Worm (Caenorhabditis elegans) whole organism, L1 larva: ENCODE data around the gene cyp-33E1.

Experiments used
- C16A3.4 ChIP-seq: fragments of 150-350 bp; optimal IDR thresholded peaks from 2 replicates; lab custom pipeline; 2014; ENCODE audit warnings: missing biosample characterization, missing genetic modification characterization
- C34B4.2 ChIP-seq: sonication (generic microtip); optimal IDR thresholded peaks from 2 replicates; lab custom pipeline; 2017; ENCODE audit warnings: mild to moderate bottlenecking, missing genetic modification characterization, missing compliant biosample characterization
- F16B12.6 ChIP-seq: fragments of 150-350 bp; optimal IDR thresholded peaks from 2 replicates; lab custom pipeline; 2014; ENCODE audit warnings: missing biosample characterization, missing genetic modification characterization
- aha-1 ChIP-seq: fragments of 150-350 bp; optimal IDR thresholded peaks from 2 replicates; lab custom pipeline; 2014; ENCODE audit warnings: missing biosample characterization, missing genetic modification characterization
- alr-1 ChIP-seq: fragments of 200-800 bp; sonication (Bioruptor generic); optimal IDR thresholded peaks from 2 replicates; lab custom pipeline; 2018; ENCODE audit warnings: borderline replicate concordance, mild to moderate bottlenecking, missing genetic modification characterization, missing compliant biosample characterization
- ama-1 ChIP-seq: fragments of 150-350 bp; optimal IDR thresholded peaks from 2 replicates; lab custom pipeline; 2014
- blmp-1 ChIP-seq: fragments of 150-350 bp; optimal IDR thresholded peaks from 2 replicates; lab custom pipeline; 2014; ENCODE audit warnings: missing biosample characterization, missing genetic modification characterization
- ceh-82 ChIP-seq, 3 experiments: fragments of 150-350 bp in 1 of 3; sonication (generic microtip) in 2 of 3; optimal IDR thresholded peaks; 2 replicates each; lab custom pipeline; 2014 to 2017; ENCODE audit warnings: missing biosample characterization in 3 of 3, missing genetic modification characterization in 3 of 3
- ceh-88 ChIP-seq: fragments of 200-800 bp; sonication (Bioruptor generic); IDR thresholded peaks from 2 replicates; pipeline ENCODE4 v1.3.6; 2022; ENCODE audit warnings: missing genetic modification characterization, missing compliant biosample characterization
- ces-1 ChIP-seq: fragments of 150-350 bp; optimal IDR thresholded peaks from 2 replicates; lab custom pipeline; 2014; ENCODE audit warnings: missing biosample characterization, missing genetic modification reagents, missing genetic modification characterization
- dpl-1 ChIP-seq, 3 experiments: fragments of 150-350 bp in 2 of 3; sonication (generic microtip) in 1 of 3; optimal IDR thresholded peaks; 2 replicates each; lab custom pipeline; 2014 to 2017; ENCODE audit warnings: missing biosample characterization in 3 of 3, missing genetic modification characterization in 3 of 3, missing genetic modification reagents in 3 of 3
- efl-1 ChIP-seq, 4 experiments: fragments of 150-350 bp; optimal IDR thresholded peaks in 3 of 4; peaks in 1 of 4; 1 replicate in 1 of 4; 2 replicates in 3 of 4; lab custom pipeline; 2014; ENCODE audit warnings: missing biosample characterization in 2 of 4, missing genetic modification characterization in 2 of 4, missing genetic modification reagents in 2 of 4
- efl-3 ChIP-seq: fragments of 200-800 bp; sonication (Bioruptor generic); optimal IDR thresholded peaks from 2 replicates; lab custom pipeline; 2018; ENCODE audit warnings: mild to moderate bottlenecking, missing genetic modification characterization, missing compliant biosample characterization
- egl-13 ChIP-seq: sonication (generic microtip); optimal IDR thresholded peaks from 2 replicates; lab custom pipeline; 2016; ENCODE audit warnings: missing genotype, missing genetic modification reagents, missing genetic modification characterization, missing compliant biosample characterization
- egl-27 ChIP-seq, 2 experiments: fragments of 150-350 bp in 1 of 2; sonication (generic microtip); optimal IDR thresholded peaks; 3 replicates each; lab custom pipeline; 2017 to 2018; ENCODE audit warnings: missing biosample characterization in 2 of 2, missing genetic modification characterization in 2 of 2, missing genetic modification reagents in 2 of 2
- elt-2 ChIP-seq: sonication (generic microtip); optimal IDR thresholded peaks from 2 replicates; lab custom pipeline; 2016; ENCODE audit warnings: missing genetic modification characterization, mild to moderate bottlenecking, inconsistent platforms, missing compliant biosample characterization, missing genetic modification reagents
- elt-3 ChIP-seq, 6 experiments: fragments of 150-350 bp in 1 of 6; sonication (generic microtip); optimal IDR thresholded peaks; 2 replicates each; lab custom pipeline; 2017 to 2018; ENCODE audit warnings: missing biosample characterization in 6 of 6, missing genetic modification characterization in 6 of 6, inconsistent platforms in 1 of 6
- fkh-10 ChIP-seq: sonication (generic microtip); optimal IDR thresholded peaks from 2 replicates; lab custom pipeline; 2017; ENCODE audit warnings: missing biosample characterization, missing genetic modification reagents, missing genetic modification characterization
- grh-1 ChIP-seq: fragments of 200-800 bp; sonication (Bioruptor generic); IDR thresholded peaks from 2 replicates; pipeline ENCODE4 v1.3.6; 2022; ENCODE audit warnings: missing genetic modification reagents, missing genetic modification characterization, missing compliant biosample characterization
- hlh-17 ChIP-seq: fragments of 200-800 bp; sonication (Bioruptor generic); optimal IDR thresholded peaks from 2 replicates; lab custom pipeline; 2018; ENCODE audit warnings: missing genetic modification characterization, mild to moderate bottlenecking, missing compliant biosample characterization, moderate library complexity, borderline replicate concordance
- hpl-2 ChIP-seq: fragments of 150-350 bp; optimal IDR thresholded peaks from 2 replicates; lab custom pipeline; 2014; ENCODE audit warnings: missing biosample characterization, missing genetic modification reagents, missing genetic modification characterization
- irx-1 ChIP-seq: sonication (generic microtip); optimal IDR thresholded peaks from 2 replicates; lab custom pipeline; 2016; ENCODE audit warnings: missing genetic modification characterization, missing compliant biosample characterization
- lin-14 ChIP-seq: fragments of 200-800 bp; sonication (Bioruptor generic); optimal IDR thresholded peaks from 2 replicates; lab custom pipeline; 2018; ENCODE audit warnings: mild to moderate bottlenecking, missing genetic modification characterization, moderate library complexity, missing compliant biosample characterization
- lin-15B ChIP-seq: fragments of 150-350 bp; sonication (generic microtip); optimal IDR thresholded peaks from 3 replicates; lab custom pipeline; 2014; ENCODE audit warnings: missing biosample characterization, missing genetic modification characterization
- lin-35 ChIP-seq, 2 experiments: fragments of 150-350 bp; optimal IDR thresholded peaks; 2 replicates each; lab custom pipeline; 2014; ENCODE audit warnings: missing biosample characterization in 2 of 2, missing genetic modification characterization in 2 of 2, missing genetic modification reagents in 2 of 2
- lin-39 ChIP-seq: fragments of 150-350 bp; optimal IDR thresholded peaks from 2 replicates; lab custom pipeline; 2014; ENCODE audit warnings: missing biosample characterization, missing genetic modification reagents, missing genetic modification characterization
- lir-3 ChIP-seq: sonication (generic microtip); optimal IDR thresholded peaks from 2 replicates; lab custom pipeline; 2016; ENCODE audit warnings: mild to moderate bottlenecking, missing genetic modification characterization, moderate library complexity, missing compliant biosample characterization; ENCODE audit not compliant: poor library complexity
- lsy-2 ChIP-seq, 2 experiments: fragments of 150-350 bp; optimal IDR thresholded peaks; 2 replicates each; lab custom pipeline; 2014; ENCODE audit warnings: missing biosample characterization in 2 of 2, missing genetic modification characterization in 2 of 2
- mdl-1 ChIP-seq, 2 experiments: fragments of 150-350 bp; optimal IDR thresholded peaks; 2 replicates each; lab custom pipeline; 2014 to 2017; ENCODE audit warnings: missing biosample characterization in 2 of 2, missing genetic modification characterization in 2 of 2, inconsistent platforms in 1 of 2
- mef-2 ChIP-seq: fragments of 150-350 bp; optimal IDR thresholded peaks from 2 replicates; lab custom pipeline; 2014; ENCODE audit warnings: missing biosample characterization, missing genetic modification characterization
- mep-1 ChIP-seq: fragments of 150-350 bp; optimal IDR thresholded peaks from 2 replicates; lab custom pipeline; 2014; ENCODE audit warnings: missing biosample characterization, missing genetic modification characterization
- nhr-11 ChIP-seq: fragments of 150-350 bp; optimal IDR thresholded peaks from 2 replicates; lab custom pipeline; 2014; ENCODE audit warnings: missing biosample characterization, missing genetic modification characterization
- nhr-12 ChIP-seq: sonication (generic microtip); optimal IDR thresholded peaks from 2 replicates; lab custom pipeline; 2017; ENCODE audit warnings: missing biosample characterization, missing genetic modification characterization
- nhr-19 ChIP-seq: fragments of 200-800 bp; sonication (Bioruptor generic); conservative IDR thresholded peaks from 2 replicates; pipeline ENCODE4 v1.3.6; 2022; ENCODE audit warnings: missing genetic modification characterization, missing compliant biosample characterization
- nhr-20 ChIP-seq: sonication (generic microtip); optimal IDR thresholded peaks from 2 replicates; lab custom pipeline; 2016; ENCODE audit warnings: mild to moderate bottlenecking, missing genetic modification characterization, missing compliant biosample characterization
- nhr-47 ChIP-seq: sonication (generic microtip); optimal IDR thresholded peaks from 2 replicates; lab custom pipeline; 2016; ENCODE audit warnings: mild to moderate bottlenecking, missing genetic modification characterization, moderate library complexity, missing compliant biosample characterization
- nhr-71 ChIP-seq: sonication (generic microtip); optimal IDR thresholded peaks from 2 replicates; lab custom pipeline; 2016; ENCODE audit warnings: mild to moderate bottlenecking, missing genetic modification characterization, moderate library complexity, missing compliant biosample characterization
- nhr-76 ChIP-seq: sonication (generic microtip); optimal IDR thresholded peaks from 2 replicates; lab custom pipeline; 2017; ENCODE audit warnings: missing biosample characterization, missing genetic modification characterization
- nhr-77 ChIP-seq: fragments of 150-350 bp; optimal IDR thresholded peaks from 2 replicates; lab custom pipeline; 2014; ENCODE audit warnings: missing biosample characterization, missing genetic modification characterization
- nhr-85 ChIP-seq: sonication (generic microtip); peaks from one replicate; lab custom pipeline; 2016; ENCODE audit warnings: missing genetic modification characterization, inconsistent platforms, missing compliant biosample characterization
- nhr-90 ChIP-seq: sonication (generic microtip); optimal IDR thresholded peaks from 2 replicates; lab custom pipeline; 2016; ENCODE audit warnings: mild to moderate bottlenecking, missing genetic modification characterization, missing compliant biosample characterization; ENCODE audit not compliant: poor library complexity
- pqm-1 ChIP-seq: sonication (generic microtip); optimal IDR thresholded peaks from 3 replicates; lab custom pipeline; 2017; ENCODE audit warnings: missing biosample characterization, missing genetic modification characterization
- rnt-1 ChIP-seq: sonication (generic microtip); optimal IDR thresholded peaks from 2 replicates; lab custom pipeline; 2016; ENCODE audit warnings: mild to moderate bottlenecking, missing genetic modification characterization, moderate library complexity, missing compliant biosample characterization
- skn-1 ChIP-seq: fragments of 150-350 bp; optimal IDR thresholded peaks from 2 replicates; lab custom pipeline; 2014; ENCODE audit warnings: missing biosample characterization, missing genetic modification characterization
- snu-23 ChIP-seq: sonication (generic microtip); optimal IDR thresholded peaks from 2 replicates; lab custom pipeline; 2016; ENCODE audit warnings: missing genetic modification characterization, missing compliant biosample characterization
- sox-4 ChIP-seq: sonication (generic microtip); optimal IDR thresholded peaks from 2 replicates; lab custom pipeline; 2016; ENCODE audit warnings: missing genetic modification characterization, missing compliant biosample characterization
- sptf-1 ChIP-seq: fragments of 150-350 bp; optimal IDR thresholded peaks from 2 replicates; lab custom pipeline; 2014; ENCODE audit warnings: missing biosample characterization, missing genetic modification characterization
- sup-37 ChIP-seq: fragments of 200-800 bp; sonication (Bioruptor generic); optimal IDR thresholded peaks from 2 replicates; lab custom pipeline; 2018; ENCODE audit warnings: mild to moderate bottlenecking, missing genetic modification characterization, missing compliant biosample characterization
- swsn-7 ChIP-seq: sonication (generic microtip); optimal IDR thresholded peaks from 2 replicates; lab custom pipeline; 2016; ENCODE audit warnings: missing genetic modification characterization, missing compliant biosample characterization
- tbx-2 ChIP-seq: sonication (generic microtip); optimal IDR thresholded peaks from 2 replicates; lab custom pipeline; 2016; ENCODE audit warnings: missing genetic modification characterization, missing compliant biosample characterization
- xbp-1 ChIP-seq: sonication (generic microtip); optimal IDR thresholded peaks from 2 replicates; lab custom pipeline; 2016; ENCODE audit warnings: missing genetic modification characterization, missing compliant biosample characterization

cyp-33E1 gene

ce11 chrIV:8628262-8628661 lies 20.1 kb downstream of the cyp-33E1 start:
- TF ChIP-seq fkh-10 (GFP tag; lab: Kevin White, UChicago) (peak; percentile 58), mef-2 (tag; lab: Kevin White, UChicago) (no peak), pqm-1 (no peak), lin-14 (peak; percentile 55), blmp-1 (tag; lab: Kevin White, UChicago) (peak; percentile 31), aha-1 (tag; lab: Kevin White, UChicago) (no peak), egl-13 (tag; lab: Kevin White, UChicago) (no peak), lir-3 (tag; lab: Kevin White, UChicago) (no peak)

- TF ChIP-seq ces-1 (GFP tag; lab: Kevin White, UChicago) (no peak), lin-39 (tag; lab: Kevin White, UChicago) (no peak), nhr-20 (tag; lab: Kevin White, UChicago) (peak; percentile 56), C34B4.2 (no peak), lin-14 (peak; percentile 86), nhr-71 (tag; lab: Kevin White, UChicago) (peak; percentile 54), rnt-1 (tag; lab: Kevin White, UChicago) (no peak), C16A3.4 (tag; lab: Kevin White, UChicago) (no peak), efl-1 (optimal IDR thresholded peaks at IDR 0.05; lab: Kevin White, UChicago) (peak in 1 of 2 experiments; percentile 18), efl-1 (GFP tag; optimal IDR thresholded peaks at IDR 0.05 in 1 of 2; lab: Kevin White, UChicago) (no peak), sptf-1 (tag; lab: Kevin White, UChicago) (no peak), egl-27 (tag; optimal IDR thresholded peaks at IDR 0.05; lab: Kevin White, UChicago) (peak in 1 of 2 experiments; percentile 41), skn-1 (tag; lab: Kevin White, UChicago) (peak; percentile 48), nhr-11 (tag; lab: Kevin White, UChicago) (no peak), ceh-88 (GFP tag; lab: Robert Waterston, UW) (no peak), elt-3 (tag; optimal IDR thresholded peaks at IDR 0.05; lab: Kevin White, UChicago) (peak in 1 of 6 experiments; percentile 27), sup-37 (no peak), swsn-7 (peak; percentile 22), mep-1 (tag; lab: Kevin White, UChicago) (peak; percentile 24), F16B12.6 (tag; lab: Kevin White, UChicago) (no peak), grh-1 (GFP tag; lab: Robert Waterston, UW) (no peak), nhr-90 (peak; percentile 29), blmp-1 (tag; lab: Kevin White, UChicago) (peak; percentile 63), sox-4 (no peak), mdl-1 (tag; optimal IDR thresholded peaks at IDR 0.05; lab: Kevin White, UChicago) (peak in 1 of 2 experiments; percentile 13), nhr-85 (tag; lab: Kevin White, UChicago) (peak; percentile 88), elt-2 (tag; lab: Kevin White, UChicago) (no peak), ama-1 (lab: Kevin White, UChicago) (no peak), snu-23 (GFP tag; lab: Kevin White, UChicago) (peak; percentile 70), lsy-2 (tag; optimal IDR thresholded peaks at IDR 0.05; lab: Kevin White, UChicago) (peak in 1 of 2 experiments; percentile 49), hlh-17 (GFP tag; lab: Kevin White, UChicago) (no peak), nhr-77 (tag; lab: Kevin White, UChicago) (peak; percentile 59), nhr-47 (tag; lab: Kevin White, UChicago) (peak; percentile 32), nhr-19 (GFP tag; lab: Robert Waterston, UW) (0 out of 2 replicates have a peak, but pooled peaks have one; percentile 12), efl-3 (GFP tag; lab: Kevin White, UChicago) (no peak), irx-1 (no peak), nhr-76 (tag; lab: Kevin White, UChicago) (no peak), tbx-2 (tag; lab: Kevin White, UChicago) (peak; percentile 20), xbp-1 (peak; percentile 9), nhr-12 (tag; lab: Kevin White, UChicago) (no peak), lin-35 (GFP tag; optimal IDR thresholded peaks at IDR 0.05; lab: Kevin White, UChicago) (peak in 1 of 2 experiments; percentile 47), lin-15B (tag; lab: Kevin White, UChicago) (no peak), alr-1 (tag; lab: Kevin White, UChicago) (no peak), dpl-1 (GFP tag; optimal IDR thresholded peaks at IDR 0.05; lab: Kevin White, UChicago) (peak in 2 of 3 experiments; percentile 19), ceh-82 (tag; optimal IDR thresholded peaks at IDR 0.05; lab: Kevin White, UChicago) (peak in 2 of 3 experiments; percentile 7 to 17), hpl-2 (no peak)
These were observed 21.1 kb downstream of the cyp-33E1 start, which contains the start of gene F42A9.11 for ce11 chrIV:8627328-8627727. Gene F42A9.11, plus strand, starts transcription at chrIV:8627637.
